Fruit fly (Drosophila melanogaster) whole organism, pupa: ENCODE results near the gene CG2124.
"Not testable (repeated sequence)": the region's sequence is repeated elsewhere in the genome, so short reads cannot be mapped to it uniquely, and the experiment has no call there.

Experiments used
- CG10348 ChIP-seq: fragments of 200-800 bp; sonication (Bioruptor generic); IDR thresholded peaks from 2 replicates; pipeline ENCODE4 v1.3.6; 2022; ENCODE audit warnings: missing biosample characterization, missing genetic modification characterization
- CG12605 ChIP-seq: fragments of 200-800 bp; sonication (Bioruptor generic); IDR thresholded peaks from 2 replicates; pipeline ENCODE4 v1.3.6; 2022; ENCODE audit warnings: missing biosample characterization, missing genetic modification characterization
- CG13204 ChIP-seq: fragments of 200-800 bp; sonication (Bioruptor generic); optimal IDR thresholded peaks from 2 replicates; lab custom pipeline; 2018; ENCODE audit warnings: missing biosample characterization, mild to moderate bottlenecking, missing genetic modification characterization, moderate library complexity
- CG14655 ChIP-seq: fragments of 200-800 bp; sonication (Bioruptor generic); optimal IDR thresholded peaks from 3 replicates; lab custom pipeline; 2017; ENCODE audit warnings: mild to moderate bottlenecking, missing biosample characterization, missing genetic modification reagents, missing genetic modification characterization
- CG15710 ChIP-seq: fragments of 200-800 bp; sonication (Bioruptor generic); optimal IDR thresholded peaks from 2 replicates; lab custom pipeline; 2018; ENCODE audit warnings: missing biosample characterization, mild to moderate bottlenecking, missing genetic modification characterization, moderate library complexity
- CG17806 ChIP-seq: fragments of 200-800 bp; sonication (Bioruptor generic); optimal IDR thresholded peaks from 2 replicates; lab custom pipeline; 2018; ENCODE audit warnings: missing biosample characterization, mild to moderate bottlenecking, missing genetic modification characterization, moderate library complexity
- CG32121 ChIP-seq: fragments of 200-800 bp; sonication (Bioruptor generic); IDR thresholded peaks from 2 replicates; pipeline ENCODE4 v1.3.6; 2022; ENCODE audit warnings: missing biosample characterization, missing genetic modification characterization
- CG34367 ChIP-seq: fragments of 200-800 bp; sonication (Bioruptor generic); optimal IDR thresholded peaks from 2 replicates; lab custom pipeline; 2018; ENCODE audit warnings: missing biosample characterization, mild to moderate bottlenecking, missing genetic modification characterization
- CG4496 ChIP-seq: fragments of 200-800 bp; sonication (Bioruptor generic); IDR thresholded peaks from 3 replicates; pipeline ENCODE4 v1.3.6; 2022; ENCODE audit warnings: missing biosample characterization, missing genetic modification characterization
- CG8159 ChIP-seq: fragments of 200-800 bp; sonication (Bioruptor generic); optimal IDR thresholded peaks from 3 replicates; lab custom pipeline; 2018; ENCODE audit warnings: missing biosample characterization, mild to moderate bottlenecking, missing genetic modification characterization, moderate library complexity
- CG8301 ChIP-seq: fragments of 200-800 bp; sonication (Bioruptor generic); optimal IDR thresholded peaks from 2 replicates; lab custom pipeline; 2018; ENCODE audit warnings: missing biosample characterization, mild to moderate bottlenecking, missing genetic modification characterization
- CG9948 ChIP-seq: fragments of 200-800 bp; sonication (Bioruptor generic); optimal IDR thresholded peaks from 2 replicates; lab custom pipeline; 2018; ENCODE audit warnings: missing biosample characterization, mild to moderate bottlenecking, missing genetic modification characterization, moderate library complexity
- D1 ChIP-seq: fragments of 200-800 bp; sonication (Bioruptor generic); optimal IDR thresholded peaks from 2 replicates; lab custom pipeline; 2018; ENCODE audit warnings: missing biosample characterization, mild to moderate bottlenecking, missing genetic modification characterization, moderate library complexity
- Ets98B ChIP-seq: fragments of 200-800 bp; sonication (Bioruptor generic); IDR thresholded peaks from 2 replicates; pipeline ENCODE4 v1.3.6; 2022; ENCODE audit warnings: missing biosample characterization, missing genetic modification characterization
- Pif1A ChIP-seq: fragments of 200-800 bp; sonication (Bioruptor generic); optimal IDR thresholded peaks from 3 replicates; lab custom pipeline; 2016; ENCODE audit warnings: missing biosample characterization, missing genetic modification characterization
- Snoo ChIP-seq: fragments of 200-800 bp; sonication (Bioruptor generic); optimal IDR thresholded peaks from 3 replicates; lab custom pipeline; 2017; ENCODE audit warnings: missing biosample characterization, mild to moderate bottlenecking, missing genetic modification characterization, inconsistent platforms
- fd96Ca ChIP-seq: fragments of 200-800 bp; sonication (Bioruptor generic); IDR thresholded peaks from 3 replicates; pipeline ENCODE4 v1.3.6; 2022; ENCODE audit warnings: missing biosample characterization, missing genetic modification characterization

Gene CG2124

dm6 chrX:10623125-10623524, 27.2 kb downstream of the CG2124 start, which contains the start of gene Rab9Db:
TSS of gene Rab9Db (minus strand) at chrX:10623225.
- TF ChIP-seq fd96Ca (GFP tag; lab: Robert Waterston, UW); Ets98B (GFP tag; lab: Robert Waterston, UW); Snoo: not testable (repeated sequence)

DNA sequence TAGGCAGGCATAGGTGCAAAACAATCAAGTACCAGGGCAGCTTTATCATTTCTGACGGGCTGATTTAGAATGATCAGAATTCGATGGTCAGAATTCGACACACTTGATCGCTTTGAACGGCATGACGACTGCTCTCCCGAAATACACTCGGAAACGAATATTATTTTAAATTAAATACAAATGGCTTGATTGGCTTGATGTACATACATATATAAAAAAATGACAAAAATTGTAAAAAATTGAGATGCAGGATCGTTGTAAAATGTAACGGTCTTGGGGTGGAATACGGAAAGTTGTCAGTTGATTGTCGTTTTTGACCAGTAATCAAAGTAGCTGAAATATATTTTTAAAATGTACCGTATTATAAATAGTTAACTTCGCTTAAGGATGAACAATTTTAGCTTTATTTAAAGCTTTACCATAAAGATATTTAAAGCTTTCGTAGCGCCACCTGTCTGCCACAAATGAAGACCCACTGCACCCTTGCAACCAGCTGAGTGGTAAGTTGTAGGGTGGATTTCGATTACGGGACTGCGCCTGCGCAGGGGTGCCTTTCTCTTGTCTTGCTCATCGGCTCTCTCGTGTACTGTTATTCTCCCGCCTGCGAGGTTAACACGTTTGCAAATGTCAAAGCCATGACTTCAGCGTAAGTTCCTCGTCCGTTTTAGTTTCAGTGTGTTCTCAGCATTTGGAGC, 31.3 kb downstream of the CG2124 start, which contains the start of the genes CG9806 and X11Lbeta:
Gene CG9806 (minus strand): TSS at position 51 of the 695 bp plus-strand sequence.
Gene X11Lbeta (plus strand): TSS at position 676 of the 695 bp plus-strand sequence.
- TF ChIP-seq CG8159 (tag; lab: Kevin White, UChicago) = no peak
- TF ChIP-seq CG12605 (GFP tag; lab: Robert Waterston, UW) = no peak
- no peak for TF ChIP-seq D1 (tag; lab: Kevin White, UChicago)
- no peak for TF ChIP-seq CG14655 (GFP tag; lab: Kevin White, UChicago)
- no peak for TF ChIP-seq Ets98B (GFP tag; lab: Robert Waterston, UW)
- TF ChIP-seq, all 21 proteins: peak for 0

DNA sequence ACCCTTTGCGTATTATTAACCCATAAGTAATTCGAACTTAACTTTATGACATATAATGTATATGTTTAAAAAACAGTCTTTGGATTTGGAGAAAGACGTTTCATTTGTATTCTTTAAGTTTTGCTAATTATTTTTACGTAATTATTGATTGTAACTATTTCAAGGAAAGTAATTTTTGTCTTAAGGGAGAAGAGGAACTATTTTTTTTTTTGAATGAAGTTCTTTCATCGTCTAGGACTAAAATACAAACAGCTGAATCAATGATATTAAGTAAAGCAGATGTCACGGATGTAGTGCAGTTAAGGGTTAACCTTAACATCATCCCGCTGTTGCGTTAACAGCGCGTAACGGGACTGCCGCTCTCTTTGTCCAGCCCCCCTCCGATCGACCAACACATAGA, 33.0 kb downstream of the CG2124 start:
- TF ChIP-seq CG15710 (tag; lab: Kevin White, UChicago) (peak; percentile 51), Pif1A (GFP tag; lab: Kevin White, UChicago) (peak; percentile 52), CG14655 (GFP tag; lab: Kevin White, UChicago) (peak; percentile 44), CG8301 (tag; lab: Kevin White, UChicago) (peak; percentile 30), CG17806 (tag; lab: Kevin White, UChicago) (peak; percentile 46), CG9948 (tag; lab: Kevin White, UChicago) (peak; percentile 53), CG34367 (peak; percentile 29), CG32121 (GFP tag; lab: Robert Waterston, UW) (no peak), CG10348 (GFP tag; lab: Robert Waterston, UW) (no peak), CG8159 (tag; lab: Kevin White, UChicago) (peak; percentile 71), Snoo (no peak)

DNA sequence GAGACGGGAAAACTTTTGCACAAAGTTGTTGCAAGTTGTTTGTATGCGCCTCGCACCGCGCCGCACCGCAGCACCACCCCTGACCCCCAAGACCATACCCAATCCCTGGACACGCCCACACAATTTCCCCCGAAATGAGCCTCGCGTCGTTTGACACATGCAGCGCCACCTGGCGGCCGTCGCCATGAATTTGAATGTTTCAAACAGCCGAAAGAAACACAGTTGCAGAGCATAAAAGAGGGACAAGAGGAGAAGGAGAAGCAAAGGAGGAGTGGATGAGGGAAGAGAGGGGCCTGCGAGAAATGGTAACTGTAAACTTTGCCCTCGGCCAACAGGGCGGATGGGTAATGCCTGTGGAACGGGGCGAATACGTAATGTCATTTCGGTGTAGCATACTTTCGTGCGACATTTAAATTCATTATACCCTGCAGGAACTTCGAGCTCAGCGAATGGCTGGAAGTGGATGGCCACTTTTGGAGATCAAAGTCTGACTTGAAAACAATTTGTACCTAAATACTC, 46.4 kb downstream of the CG2124 start:
- no peak for TF ChIP-seq CG13204 (GFP tag; lab: Kevin White, UChicago)
- no peak for TF ChIP-seq CG17806 (tag; lab: Kevin White, UChicago)
- TF ChIP-seq CG4496 (GFP tag; lab: Robert Waterston, UW) = no peak
- TF ChIP-seq D1 (tag; lab: Kevin White, UChicago) = no peak
- no peak for TF ChIP-seq CG8159 (tag; lab: Kevin White, UChicago)
